Worm (Caenorhabditis elegans) whole organism, L4 larva: Measurements from ENCODE around the gene pcp-4.

Source experiments
- aly-2 ChIP-seq: sonication (generic microtip); optimal IDR thresholded peaks from 2 replicates; lab custom pipeline; 2018; ENCODE audit warnings: missing biosample characterization, missing genetic modification characterization
- lin-39 ChIP-seq: fragments of 150-350 bp; optimal IDR thresholded peaks from 2 replicates; lab custom pipeline; 2014; ENCODE audit warnings: missing biosample characterization, missing genetic modification reagents, missing genetic modification characterization
- mdl-1 ChIP-seq, 2 experiments: fragments of 150-350 bp in 1 of 2; sonication (generic microtip) in 1 of 2; optimal IDR thresholded peaks; 2 replicates each; lab custom pipeline; 2014 to 2017; ENCODE audit warnings: missing biosample characterization in 2 of 2, missing genetic modification characterization in 2 of 2
- snpc-4 ChIP-seq: fragments of 150-350 bp; optimal IDR thresholded peaks from 2 replicates; lab custom pipeline; 2014; ENCODE audit warnings: missing biosample characterization, missing genetic modification characterization

ce11 chrV:19857334-19857733 is 26.5 kb upstream of the pcp-4 start, which contains the start of gene Y116F11B.8:
- TF ChIP-seq aly-2 (tag; lab: Kevin White, UChicago) (no peak), snpc-4 (tag; lab: Kevin White, UChicago) (no peak), lin-39 (tag; lab: Kevin White, UChicago) (no peak), mdl-1 (tag; optimal IDR thresholded peaks at IDR 0.05; lab: Kevin White, UChicago) (no peak)
